Fruit fly (Drosophila melanogaster): ENCODE results near the gene Cyp305a1.

Gene Cyp305a1

DNA sequence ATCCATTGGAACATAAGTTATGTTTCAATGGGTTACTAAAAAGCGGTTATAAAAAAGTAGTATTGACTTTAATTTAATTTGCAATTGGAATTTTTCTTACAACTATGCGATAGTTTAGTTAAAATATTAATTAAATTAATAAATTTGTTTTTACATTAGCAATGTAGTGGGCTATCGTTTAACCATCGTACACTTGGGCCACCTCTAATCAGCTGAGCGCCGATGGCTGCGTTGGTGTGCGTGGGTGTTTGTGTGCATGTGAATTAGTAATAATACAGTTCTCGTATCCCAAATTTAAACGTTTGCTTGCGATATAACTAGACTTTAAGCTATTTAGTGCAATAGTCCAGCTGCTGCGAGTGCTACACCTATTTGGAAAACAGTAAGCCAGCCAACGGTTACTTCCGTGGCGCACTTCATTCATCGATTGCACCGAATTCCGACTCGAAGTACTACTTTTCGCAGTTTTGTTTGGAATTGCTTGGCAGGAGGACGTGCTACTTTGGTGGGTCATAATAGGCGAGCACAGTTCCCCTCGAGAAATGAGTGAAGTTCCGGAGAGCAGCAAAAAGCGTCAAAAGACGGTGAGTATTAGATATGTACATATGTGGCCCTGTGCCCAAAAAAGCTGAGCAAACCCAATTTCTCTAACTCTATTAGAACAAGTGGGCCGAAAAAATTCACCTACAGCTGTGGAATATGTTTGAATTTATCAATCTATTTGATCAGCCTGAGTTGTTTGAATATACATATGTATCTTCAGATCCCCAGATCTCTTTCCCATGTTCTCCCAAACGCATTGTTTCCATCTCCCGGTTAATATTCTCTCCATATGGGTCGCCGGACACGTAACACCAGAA is 32.1 kb upstream of the Cyp305a1 start, which contains the start of gene Papss (continued):
- TF ChIP-seq CG15514 (GFP tag; optimal IDR thresholded peaks at IDR 0.05) (peak; percentile 71), pan (optimal IDR thresholded peaks at IDR 0.05) (no peak), pan (GFP tag; optimal IDR thresholded peaks at IDR 0.05 in 1 of 2, IDR thresholded peaks at IDR 0.05 in 1 of 2) (peak in 1 of 2 experiments; percentile 25), slbo (GFP tag; IDR thresholded peaks at IDR 0.05) (peak; percentile 75), CG18476 (GFP tag; optimal IDR thresholded peaks at IDR 0.05) (no peak), CG1233 (GFP tag; optimal IDR thresholded peaks at IDR 0.05) (peak; percentile 52), zfh1 (GFP tag; IDR thresholded peaks at IDR 0.05) (peak; percentile 53; the same call in 1 of the 3 replicates), CG10959 (GFP tag; IDR thresholded peaks at IDR 0.05) (no peak), CG1603 (tag; optimal IDR thresholded peaks at IDR 0.05) (no peak), Tbp (GFP tag; optimal IDR thresholded peaks at IDR 0.05) (no peak), chn (GFP tag; optimal IDR thresholded peaks at IDR 0.05) (no peak), CG14667 (GFP tag; IDR thresholded peaks at IDR 0.05) (no peak), crol (GFP tag; IDR thresholded peaks at IDR 0.05) (no peak), insv (GFP tag; optimal IDR thresholded peaks at IDR 0.05) (no peak), ab (GFP tag; optimal IDR thresholded peaks at IDR 0.05) (no peak), Neu2 (GFP tag; optimal IDR thresholded peaks at IDR 0.05; ENCODE audit: borderline replicate concordance) (no peak), CG10147 (GFP tag; optimal IDR thresholded peaks at IDR 0.05) (no peak), CrebB (tag; optimal IDR thresholded peaks at IDR 0.05) (no peak), Doc2 (GFP tag; IDR thresholded peaks at IDR 0.05) (no peak), Aef1 (GFP tag; IDR thresholded peaks at IDR 0.05) (no peak), Sin3A (optimal IDR thresholded peaks at IDR 0.05) (no peak), pb (GFP tag; optimal IDR thresholded peaks at IDR 0.05) (no peak), CoRest (tag; optimal IDR thresholded peaks at IDR 0.05) (no peak), CG8944 (GFP tag; optimal IDR thresholded peaks at IDR 0.05) (no peak), Mad (GFP tag; optimal IDR thresholded peaks at IDR 0.05) (no peak), Max (GFP tag; optimal IDR thresholded peaks at IDR 0.05) (no peak), pzg (GFP tag; optimal IDR thresholded peaks at IDR 0.05) (peak; percentile 40), trh (GFP tag; optimal IDR thresholded peaks at IDR 0.05) (no peak), gt (GFP tag; IDR thresholded peaks at IDR 0.05) (no peak), tna (GFP tag; IDR thresholded peaks at IDR 0.05; ENCODE audit: partially characterized antibody) (no peak), Stat92E (GFP tag; optimal IDR thresholded peaks at IDR 0.05) (no peak), CG42726 (GFP tag; IDR thresholded peaks at IDR 0.05; ENCODE audit: partially characterized antibody) (no peak), nau (GFP tag; optimal IDR thresholded peaks at IDR 0.05) (no peak), CTCF (GFP tag; optimal IDR thresholded peaks at IDR 0.05) (no peak), CG15479 (GFP tag; optimal IDR thresholded peaks at IDR 0.05) (no peak), CG4404 (GFP tag; IDR thresholded peaks at IDR 0.05) (no peak), CG8089 (GFP tag; optimal IDR thresholded peaks at IDR 0.05) (no peak), CG3163 (GFP tag; optimal IDR thresholded peaks at IDR 0.05) (no peak), CG4328 (GFP tag; optimal IDR thresholded peaks at IDR 0.05) (peak; percentile 27), sc (optimal IDR thresholded peaks at IDR 0.05) (no peak), sc (GFP tag; optimal IDR thresholded peaks at IDR 0.05) (no peak), ind (GFP tag; optimal IDR thresholded peaks at IDR 0.05) (no peak), Hr78 (GFP tag; optimal IDR thresholded peaks at IDR 0.05) (no peak), phol (tag; optimal IDR thresholded peaks at IDR 0.05) (peak; percentile 40), CG9876 (GFP tag; optimal IDR thresholded peaks at IDR 0.05) (no peak), zen (tag; optimal IDR thresholded peaks at IDR 0.05) (peak; percentile 41), CG14050 (GFP tag; IDR thresholded peaks at IDR 0.05) (no peak; the same call in 2 of the 3 replicates), gfzf (GFP tag; optimal IDR thresholded peaks at IDR 0.05) (no peak), vnd (GFP tag; IDR thresholded peaks at IDR 0.05; ENCODE audit: partially characterized antibody) (peak; percentile 69), dysf (GFP tag; IDR thresholded peaks at IDR 0.05) (peak; percentile 17; the same call in 1 of the 3 replicates)
